Fruit fly (Drosophila melanogaster): Measurements from ENCODE around the gene DNAlig3.

The DNAlig3 gene

DNA sequence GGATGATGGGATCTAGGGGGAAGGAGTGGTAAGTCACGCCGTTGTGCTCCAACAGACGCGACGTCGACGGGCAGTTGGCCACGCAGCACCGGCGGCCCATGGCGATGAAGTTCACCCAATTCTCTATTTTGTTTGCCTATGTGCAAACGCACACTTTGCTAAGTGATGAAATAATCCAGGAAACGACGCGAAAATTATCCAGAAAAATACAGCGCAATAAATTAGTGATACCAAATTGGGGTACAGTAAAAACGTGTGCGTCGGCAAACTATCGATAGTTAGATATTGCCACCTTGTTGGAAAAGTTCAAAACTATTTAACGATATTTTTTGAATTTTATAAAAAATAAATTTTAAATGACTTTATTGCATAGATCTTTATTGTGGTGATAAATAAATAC, 45.6 kb downstream of the DNAlig3 start, which contains the start of gene MBD-R2 (continued):
- TF ChIP-seq hbn (GFP tag; IDR thresholded peaks at IDR 0.05; ENCODE audit: partially characterized antibody) (peak; percentile 71), oc (tag; optimal IDR thresholded peaks at IDR 0.05) (no peak), CG17361 (GFP tag; IDR thresholded peaks at IDR 0.05) (0 out of 3 replicates have a peak, but pooled peaks have one; percentile 26), sima (GFP tag; optimal IDR thresholded peaks at IDR 0.05) (no peak), CG17328 (GFP tag; IDR thresholded peaks at IDR 0.05) (0 out of 2 replicates have a peak, but pooled peaks have one; percentile 27), Oaz (GFP tag; IDR thresholded peaks at IDR 0.05) (no peak), Max (GFP tag; optimal IDR thresholded peaks at IDR 0.05) (peak; percentile 14), hb (GFP tag; IDR thresholded peaks at IDR 0.05; ENCODE audit: partially characterized antibody) (no peak; the same call in 2 of the 3 replicates), dmrt11E (tag; optimal IDR thresholded peaks at IDR 0.05) (no peak), Optix (GFP tag; IDR thresholded peaks at IDR 0.05) (no peak), ems (GFP tag; optimal IDR thresholded peaks at IDR 0.05) (no peak), ssp (GFP tag; IDR thresholded peaks at IDR 0.05) (no peak), CG9797 (GFP tag; optimal IDR thresholded peaks at IDR 0.05) (peak; percentile 60), CG11723 (GFP tag; optimal IDR thresholded peaks at IDR 0.05) (no peak), CG15601 (tag; optimal IDR thresholded peaks at IDR 0.05) (no peak), CG34224 (GFP tag; IDR thresholded peaks at IDR 0.05; ENCODE audit: partially characterized antibody) (peak; percentile 66; the same call in 2 of the 3 replicates), CG34376 (GFP tag; optimal IDR thresholded peaks at IDR 0.05) (no peak), Atf6 (GFP tag; IDR thresholded peaks at IDR 0.05) (no peak), CG16813 (GFP tag; IDR thresholded peaks at IDR 0.05; ENCODE audit: partially characterized antibody) (peak; percentile 69), CG9437 (GFP tag; optimal IDR thresholded peaks at IDR 0.05) (no peak), cg (GFP tag; optimal IDR thresholded peaks at IDR 0.05) (no peak), CG4282 (GFP tag; optimal IDR thresholded peaks at IDR 0.05) (no peak), CG7839 (tag; optimal IDR thresholded peaks at IDR 0.05) (no peak), CG2202 (tag; optimal IDR thresholded peaks at IDR 0.05) (no peak), nau (GFP tag; optimal IDR thresholded peaks at IDR 0.05) (no peak), Nf-YC (tag; optimal IDR thresholded peaks at IDR 0.05) (peak; percentile 24), CG2129 (GFP tag; IDR thresholded peaks at IDR 0.05; ENCODE audit: partially characterized antibody) (peak; percentile 51), CG13424 (tag; optimal IDR thresholded peaks at IDR 0.05) (peak; percentile 16), CG10321 (GFP tag; IDR thresholded peaks at IDR 0.05) (no peak), vnd (GFP tag; IDR thresholded peaks at IDR 0.05; ENCODE audit: partially characterized antibody) (peak; percentile 52; the same call in 2 of the 3 replicates), CG11560 (tag; IDR thresholded peaks at IDR 0.05) (no peak), row (GFP tag; IDR thresholded peaks at IDR 0.05) (peak; percentile 69), Dad (GFP tag; optimal IDR thresholded peaks at IDR 0.05) (no peak), CG14014 (GFP tag; IDR thresholded peaks at IDR 0.05) (no peak), sug (tag; optimal IDR thresholded peaks at IDR 0.05) (peak; percentile 0), BtbVII (GFP tag; optimal IDR thresholded peaks at IDR 0.05) (no peak), Dek (tag; optimal IDR thresholded peaks at IDR 0.05) (peak; percentile 30), CG17186 (GFP tag; optimal IDR thresholded peaks at IDR 0.05) (peak; percentile 51), CG16863 (GFP tag; optimal IDR thresholded peaks at IDR 0.05) (no peak), CG34422 (GFP tag; IDR thresholded peaks at IDR 0.05) (0 out of 3 replicates have a peak, but pooled peaks have one; percentile 38), schlank (tag; optimal IDR thresholded peaks at IDR 0.05) (no peak), CG11093 (GFP tag; IDR thresholded peaks at IDR 0.05) (no peak), peb (GFP tag; IDR thresholded peaks at IDR 0.05) (no peak), E2f2 (GFP tag; IDR thresholded peaks at IDR 0.05) (peak; percentile 71), CG17802 (tag; optimal IDR thresholded peaks at IDR 0.05) (no peak), sna (GFP tag; IDR thresholded peaks at IDR 0.05; ENCODE audit: partially characterized antibody) (peak; percentile 42; the same call in 1 of the 2 replicates), btn (GFP tag; optimal IDR thresholded peaks at IDR 0.05) (no peak), Gsc (GFP tag; IDR thresholded peaks at IDR 0.05) (no peak), kah (GFP tag; optimal IDR thresholded peaks at IDR 0.05) (no peak), D (optimal IDR thresholded peaks at IDR 0.05) (no peak), D (GFP tag; optimal IDR thresholded peaks at IDR 0.05) (no peak)

All from whole organism, embryonic.